Worm (Caenorhabditis elegans) whole organism, L4 larva: ENCODE data around the gene C45G9.11.

Experiments
- T26A8.4 ChIP-seq: fragments of 200-800 bp; sonication (Bioruptor generic); IDR thresholded peaks from 2 replicates; pipeline ENCODE4 v1.3.6; 2022; ENCODE audit warnings: missing genetic modification characterization, missing compliant biosample characterization
- arid-1 ChIP-seq: fragments of 200-800 bp; sonication (Bioruptor generic); conservative IDR thresholded peaks from 2 replicates; pipeline ENCODE4 v1.3.6; 2022; ENCODE audit warnings: missing genetic modification reagents, missing genetic modification characterization, missing compliant biosample characterization
- ces-1 ChIP-seq: fragments of 150-350 bp; sonication (generic microtip); optimal IDR thresholded peaks from 4 replicates; lab custom pipeline; 2014; ENCODE audit warnings: missing biosample characterization, missing genetic modification reagents, missing genetic modification characterization
- nhr-237 ChIP-seq: sonication (generic microtip); optimal IDR thresholded peaks from 2 replicates; lab custom pipeline; 2017; ENCODE audit warnings: missing biosample characterization, missing genetic modification characterization
- snpc-4 ChIP-seq: fragments of 150-350 bp; optimal IDR thresholded peaks from 2 replicates; lab custom pipeline; 2014; ENCODE audit warnings: missing biosample characterization, missing genetic modification characterization
- zag-1 ChIP-seq: fragments of 150-350 bp; optimal IDR thresholded peaks from 2 replicates; lab custom pipeline; 2014; ENCODE audit warnings: missing biosample characterization, missing genetic modification characterization

DNA sequence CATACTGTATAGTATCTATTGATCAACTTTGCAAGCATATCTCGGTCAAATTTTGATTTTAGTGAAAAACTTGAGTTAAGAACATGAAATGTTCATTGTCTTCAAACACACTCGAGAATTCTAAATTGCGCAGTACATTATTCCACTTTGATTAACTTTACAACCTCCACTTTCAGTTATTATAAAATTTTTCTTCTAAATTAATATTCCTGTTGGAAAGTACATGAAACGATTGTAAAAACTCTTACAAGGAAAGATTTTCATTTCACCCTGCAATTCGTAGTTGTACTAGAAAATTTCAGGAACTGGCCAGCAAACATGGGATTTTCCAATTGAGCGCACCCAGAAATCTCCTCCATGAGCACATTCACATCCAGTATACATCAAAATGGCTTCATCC lies 23.8 kb downstream of the C45G9.11 start, which contains the start of gene C45G9.14:
- TF ChIP-seq snpc-4 (tag; lab: Kevin White, UChicago) (no peak), ces-1 (GFP tag; lab: Kevin White, UChicago) (no peak), zag-1 (no peak), T26A8.4 (GFP tag; lab: Robert Waterston, UW) (no peak), arid-1 (GFP tag; lab: Robert Waterston, UW) (no peak), nhr-237 (tag; lab: Kevin White, UChicago) (no peak)
